Fruit fly (Drosophila melanogaster) whole organism, pupa: ENCODE measurements around the gene CG32683.

ENCODE experiments used
- CG10348 ChIP-seq: fragments of 200-800 bp; sonication (Bioruptor generic); IDR thresholded peaks from 2 replicates; pipeline ENCODE4 v1.3.6; 2022; ENCODE audit warnings: missing biosample characterization, missing genetic modification characterization
- CG12605 ChIP-seq: fragments of 200-800 bp; sonication (Bioruptor generic); IDR thresholded peaks from 2 replicates; pipeline ENCODE4 v1.3.6; 2022; ENCODE audit warnings: missing biosample characterization, missing genetic modification characterization
- CG13204 ChIP-seq: fragments of 200-800 bp; sonication (Bioruptor generic); optimal IDR thresholded peaks from 2 replicates; lab custom pipeline; 2018; ENCODE audit warnings: missing biosample characterization, mild to moderate bottlenecking, missing genetic modification characterization, moderate library complexity
- CG14655 ChIP-seq: fragments of 200-800 bp; sonication (Bioruptor generic); optimal IDR thresholded peaks from 3 replicates; lab custom pipeline; 2017; ENCODE audit warnings: mild to moderate bottlenecking, missing biosample characterization, missing genetic modification reagents, missing genetic modification characterization
- CG15710 ChIP-seq: fragments of 200-800 bp; sonication (Bioruptor generic); optimal IDR thresholded peaks from 2 replicates; lab custom pipeline; 2018; ENCODE audit warnings: missing biosample characterization, mild to moderate bottlenecking, missing genetic modification characterization, moderate library complexity
- CG17806 ChIP-seq: fragments of 200-800 bp; sonication (Bioruptor generic); optimal IDR thresholded peaks from 2 replicates; lab custom pipeline; 2018; ENCODE audit warnings: missing biosample characterization, mild to moderate bottlenecking, missing genetic modification characterization, moderate library complexity
- CG32121 ChIP-seq: fragments of 200-800 bp; sonication (Bioruptor generic); IDR thresholded peaks from 2 replicates; pipeline ENCODE4 v1.3.6; 2022; ENCODE audit warnings: missing biosample characterization, missing genetic modification characterization
- CG34367 ChIP-seq: fragments of 200-800 bp; sonication (Bioruptor generic); optimal IDR thresholded peaks from 2 replicates; lab custom pipeline; 2018; ENCODE audit warnings: missing biosample characterization, mild to moderate bottlenecking, missing genetic modification characterization
- CG4496 ChIP-seq: fragments of 200-800 bp; sonication (Bioruptor generic); IDR thresholded peaks from 3 replicates; pipeline ENCODE4 v1.3.6; 2022; ENCODE audit warnings: missing biosample characterization, missing genetic modification characterization
- CG8159 ChIP-seq: fragments of 200-800 bp; sonication (Bioruptor generic); optimal IDR thresholded peaks from 3 replicates; lab custom pipeline; 2018; ENCODE audit warnings: missing biosample characterization, mild to moderate bottlenecking, missing genetic modification characterization, moderate library complexity
- CG8301 ChIP-seq: fragments of 200-800 bp; sonication (Bioruptor generic); optimal IDR thresholded peaks from 2 replicates; lab custom pipeline; 2018; ENCODE audit warnings: missing biosample characterization, mild to moderate bottlenecking, missing genetic modification characterization
- CG9948 ChIP-seq: fragments of 200-800 bp; sonication (Bioruptor generic); optimal IDR thresholded peaks from 2 replicates; lab custom pipeline; 2018; ENCODE audit warnings: missing biosample characterization, mild to moderate bottlenecking, missing genetic modification characterization, moderate library complexity
- D1 ChIP-seq: fragments of 200-800 bp; sonication (Bioruptor generic); optimal IDR thresholded peaks from 2 replicates; lab custom pipeline; 2018; ENCODE audit warnings: missing biosample characterization, mild to moderate bottlenecking, missing genetic modification characterization, moderate library complexity
- EcR ChIP-seq: fragments of 200-800 bp; sonication (Bioruptor generic); optimal IDR thresholded peaks from 3 replicates; lab custom pipeline; 2019; ENCODE audit warnings: missing biosample characterization, missing genetic modification characterization, mild to moderate bottlenecking, moderate library complexity, missing genetic modification reagents
- Ets98B ChIP-seq: fragments of 200-800 bp; sonication (Bioruptor generic); IDR thresholded peaks from 2 replicates; pipeline ENCODE4 v1.3.6; 2022; ENCODE audit warnings: missing biosample characterization, missing genetic modification characterization
- Pif1A ChIP-seq: fragments of 200-800 bp; sonication (Bioruptor generic); optimal IDR thresholded peaks from 3 replicates; lab custom pipeline; 2016; ENCODE audit warnings: missing biosample characterization, missing genetic modification characterization
- Pif1B ChIP-seq: fragments of 200-800 bp; sonication (Bioruptor generic); optimal IDR thresholded peaks from 3 replicates; lab custom pipeline; 2016; ENCODE audit warnings: missing biosample characterization, missing genetic modification characterization
- Snoo ChIP-seq: fragments of 200-800 bp; sonication (Bioruptor generic); optimal IDR thresholded peaks from 3 replicates; lab custom pipeline; 2017; ENCODE audit warnings: missing biosample characterization, mild to moderate bottlenecking, missing genetic modification characterization, inconsistent platforms
- fd96Ca ChIP-seq: fragments of 200-800 bp; sonication (Bioruptor generic); IDR thresholded peaks from 3 replicates; pipeline ENCODE4 v1.3.6; 2022; ENCODE audit warnings: missing biosample characterization, missing genetic modification characterization
- gl ChIP-seq: fragments of 200-800 bp; sonication (Bioruptor generic); optimal IDR thresholded peaks from 2 replicates; lab custom pipeline; 2018; ENCODE audit warnings: missing biosample characterization, mild to moderate bottlenecking, missing genetic modification characterization
- rn ChIP-seq: fragments of 200-800 bp; sonication (Bioruptor generic); IDR thresholded peaks from 2 replicates; pipeline ENCODE4 v1.3.6; 2022; ENCODE audit warnings: missing biosample characterization, missing genetic modification characterization

Gene CG32683

dm6 chrX:10417129-10417528 lies 37.6 kb downstream of the CG32683 start, which contains the start of gene RabX2:
Gene RabX2 (plus strand): TSS chrX:10417429.
- no peak for TF ChIP-seq D1
- no peak for TF ChIP-seq CG17806 (tag; lab: Kevin White, UChicago)
- TF ChIP-seq Pif1B (GFP tag; lab: Kevin White, UChicago): no peak

DNA sequence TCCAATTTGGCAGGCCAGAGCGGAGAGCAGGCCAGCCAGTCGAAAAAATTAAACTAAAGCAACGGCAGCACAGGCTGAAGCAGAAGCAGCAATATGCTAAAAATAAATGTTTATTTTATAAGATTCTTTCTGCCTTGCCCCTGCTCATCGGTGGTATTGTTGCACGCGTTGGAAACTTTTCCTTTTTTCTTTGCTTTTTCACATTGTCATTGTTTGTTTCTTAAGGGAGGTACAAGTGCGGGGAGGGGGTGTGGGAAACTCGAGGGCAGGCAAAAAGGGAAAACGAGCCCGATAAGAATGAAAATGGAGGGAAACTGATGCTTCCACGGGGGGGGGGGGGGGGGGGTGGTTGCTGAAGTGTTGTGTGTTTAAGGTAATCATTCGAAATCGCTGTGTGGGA lies 55.7 kb downstream of the CG32683 start:
- no peak for TF ChIP-seq CG9948 (tag; lab: Kevin White, UChicago)
- TF ChIP-seq CG32121 (GFP tag; lab: Robert Waterston, UW): no peak
- TF ChIP-seq CG10348 (GFP tag; lab: Robert Waterston, UW): no peak
- no peak for TF ChIP-seq Snoo
- no peak for TF ChIP-seq Pif1B (GFP tag; lab: Kevin White, UChicago)
- no peak for TF ChIP-seq Pif1A (GFP tag; lab: Kevin White, UChicago)
- TF ChIP-seq CG17806 (tag; lab: Kevin White, UChicago): no peak
- TF ChIP-seq CG13204 (GFP tag; lab: Kevin White, UChicago): no peak
- no peak for TF ChIP-seq EcR (GFP tag; lab: Kevin White, UChicago)
- no peak for TF ChIP-seq CG8159 (tag; lab: Kevin White, UChicago)
- TF ChIP-seq CG15710: no peak
- TF ChIP-seq gl (tag; lab: Kevin White, UChicago): no peak
- no peak for TF ChIP-seq CG14655 (GFP tag; lab: Kevin White, UChicago)
- no peak for TF ChIP-seq Ets98B (GFP tag; lab: Robert Waterston, UW)
- TF ChIP-seq rn (GFP tag; lab: Robert Waterston, UW): no peak
- no peak for TF ChIP-seq CG8301 (tag; lab: Kevin White, UChicago)

DNA sequence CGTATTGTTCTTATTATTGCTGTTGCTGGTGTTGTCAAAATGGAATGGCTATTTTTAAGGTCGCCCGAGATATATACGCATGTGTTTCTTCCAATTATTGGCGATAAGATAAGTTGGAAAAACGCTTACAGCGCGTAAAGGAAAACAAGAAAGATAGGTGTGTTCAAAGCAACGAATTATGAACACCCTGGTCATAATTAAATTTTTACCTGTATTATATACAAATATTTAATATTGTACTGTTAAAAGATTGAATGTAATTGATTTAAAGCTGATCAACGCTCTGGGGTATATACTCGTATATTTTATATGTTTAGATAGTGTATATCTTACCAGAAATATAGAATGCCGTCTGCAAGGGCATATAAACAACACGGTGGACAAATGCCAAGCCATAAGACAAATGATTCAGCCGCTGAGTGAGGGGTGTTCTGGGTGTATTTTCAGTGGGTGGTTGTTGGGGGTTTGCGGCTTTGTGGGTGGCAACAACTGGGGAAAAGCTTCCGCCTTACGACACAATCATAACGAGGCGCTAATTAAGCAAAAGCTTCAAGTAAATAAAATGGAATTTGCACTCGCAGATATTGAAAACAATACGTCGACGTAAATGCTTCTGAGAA lies 57.1 kb downstream of the CG32683 start:
- TF ChIP-seq CG13204 (GFP tag; lab: Kevin White, UChicago) (no peak), EcR (GFP tag; lab: Kevin White, UChicago) (no peak), CG34367 (tag; lab: Kevin White, UChicago) (no peak), rn (GFP tag; lab: Robert Waterston, UW) (no peak), CG4496 (GFP tag; lab: Robert Waterston, UW) (no peak), CG9948 (tag; lab: Kevin White, UChicago) (no peak), Pif1B (GFP tag; lab: Kevin White, UChicago) (peak; percentile 1), fd96Ca (GFP tag; lab: Robert Waterston, UW) (no peak), CG32121 (GFP tag; lab: Robert Waterston, UW) (no peak), CG8159 (tag; lab: Kevin White, UChicago) (no peak), Ets98B (GFP tag; lab: Robert Waterston, UW) (0 out of 2 replicates have a peak, but pooled peaks have one; percentile 19), D1 (no peak), Snoo (peak; percentile 21), CG14655 (GFP tag; lab: Kevin White, UChicago) (no peak), CG8301 (tag; lab: Kevin White, UChicago) (no peak)

dm6 chrX:10396832-10397231 lies 57.9 kb downstream of the CG32683 start:
- TF ChIP-seq rn (GFP tag; lab: Robert Waterston, UW) (no peak), CG8301 (tag; lab: Kevin White, UChicago) (no peak), Ets98B (GFP tag; lab: Robert Waterston, UW) (no peak), Pif1A (GFP tag; lab: Kevin White, UChicago) (no peak), D1 (no peak), Snoo (no peak), CG14655 (GFP tag; lab: Kevin White, UChicago) (no peak), CG15710 (no peak), CG12605 (GFP tag; lab: Robert Waterston, UW) (no peak), EcR (GFP tag; lab: Kevin White, UChicago) (no peak), CG13204 (GFP tag; lab: Kevin White, UChicago) (no peak), CG32121 (GFP tag; lab: Robert Waterston, UW) (no peak), CG10348 (GFP tag; lab: Robert Waterston, UW) (no peak), CG4496 (GFP tag; lab: Robert Waterston, UW) (no peak)

DNA sequence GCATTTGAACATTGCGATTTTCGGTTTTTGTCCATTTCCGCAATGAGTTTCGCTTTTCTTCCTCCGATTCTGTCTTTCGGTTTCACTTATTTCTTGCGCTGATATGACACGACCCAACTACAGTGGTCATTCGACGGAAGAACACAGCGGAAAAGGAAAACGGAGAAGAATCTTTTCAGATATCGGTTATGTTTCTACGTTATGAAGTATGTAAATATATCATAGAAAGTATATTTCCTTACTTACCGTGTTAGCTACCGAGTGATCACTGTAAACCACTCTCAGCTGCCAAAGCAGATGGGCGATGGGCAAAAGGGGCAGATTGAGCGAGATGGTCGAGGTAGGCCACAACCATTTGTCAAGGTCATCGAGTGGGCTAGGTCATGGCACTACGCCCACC lies 67.0 kb downstream of the CG32683 start:
- TF ChIP-seq CG10348 (GFP tag; lab: Robert Waterston, UW) (no peak), CG13204 (GFP tag; lab: Kevin White, UChicago) (no peak), D1 (no peak), Pif1A (GFP tag; lab: Kevin White, UChicago) (peak; percentile 54), fd96Ca (GFP tag; lab: Robert Waterston, UW) (peak; percentile 67; the same call in 2 of the 3 replicates), CG8301 (tag; lab: Kevin White, UChicago) (peak; percentile 12), Snoo (peak; percentile 46), CG8159 (tag; lab: Kevin White, UChicago) (peak; percentile 38), CG15710 (peak; percentile 40), CG9948 (tag; lab: Kevin White, UChicago) (peak; percentile 15), CG4496 (GFP tag; lab: Robert Waterston, UW) (peak; percentile 59; the same call in 1 of the 3 replicates), CG17806 (tag; lab: Kevin White, UChicago) (peak; percentile 12), CG12605 (GFP tag; lab: Robert Waterston, UW) (0 out of 2 replicates have a peak, but pooled peaks have one; percentile 14), Ets98B (GFP tag; lab: Robert Waterston, UW) (peak; percentile 33; the same call in 1 of the 2 replicates), CG32121 (GFP tag; lab: Robert Waterston, UW) (peak; percentile 39; the same call in 1 of the 2 replicates)
